ENCODE assay signal across 1 fruit fly cellular context in the genomic region with DNA sequence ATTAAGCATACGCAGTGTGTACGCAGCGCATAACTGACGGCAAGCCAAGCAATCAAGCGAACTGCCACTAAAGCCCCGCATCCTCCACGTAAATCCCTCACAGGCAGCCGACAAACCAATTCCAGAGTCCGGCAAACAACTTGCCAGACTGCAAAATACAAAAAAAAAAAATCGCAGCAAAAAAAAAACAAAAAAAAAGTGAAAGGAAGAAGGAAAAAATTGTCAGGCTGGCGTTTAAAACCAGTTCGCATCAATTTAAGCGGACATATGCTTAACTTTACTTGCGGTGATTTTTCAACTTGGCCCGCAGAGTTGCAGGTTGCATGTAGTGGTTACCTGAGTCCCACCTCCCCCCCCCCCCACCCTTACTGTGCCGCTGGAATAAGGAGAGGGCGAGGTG.
TF ChIP-seq lines count a peak whose summit lies in the region.

No protein-coding gene starts in this region.

TF ChIP-seq in whole organism, prepupa, 60 proteins besides CTCF, POLR2A, EP300 and RAD21 (continued from another document):
- TF ChIP-seq CG4318 (GFP tag; optimal IDR thresholded peaks at IDR 0.05; lab: Kevin White, UChicago) (no peak), Ets96B (tag; optimal IDR thresholded peaks at IDR 0.05; lab: Kevin White, UChicago) (peak; percentile 19), CG11294 (GFP tag; IDR thresholded peaks at IDR 0.05; lab: Robert Waterston, UW) (no peak), dac (GFP tag; optimal IDR thresholded peaks at IDR 0.05; lab: Kevin White, UChicago) (no peak), Sox102F (GFP tag; optimal IDR thresholded peaks at IDR 0.05; lab: Kevin White, UChicago) (peak; percentile 32), lz (GFP tag; optimal IDR thresholded peaks at IDR 0.05; lab: Kevin White, UChicago) (no peak), Ets21C (GFP tag; optimal IDR thresholded peaks at IDR 0.05; lab: Kevin White, UChicago) (no peak), CG6854 (GFP tag; optimal IDR thresholded peaks at IDR 0.05; lab: Kevin White, UChicago) (peak; percentile 38), CG3032 (tag; optimal IDR thresholded peaks at IDR 0.05; lab: Kevin White, UChicago) (peak; percentile 1), CG8319 (GFP tag; optimal IDR thresholded peaks at IDR 0.05; lab: Kevin White, UChicago) (no peak), CG8119 (GFP tag; IDR thresholded peaks at IDR 0.05; lab: Robert Waterston, UW) (peak; percentile 84), acj6 (GFP tag; optimal IDR thresholded peaks at IDR 0.05; lab: Kevin White, UChicago) (no peak), Sox14 (GFP tag; optimal IDR thresholded peaks at IDR 0.05; lab: Kevin White, UChicago) (no peak), CG6276 (GFP tag; optimal IDR thresholded peaks at IDR 0.05; lab: Kevin White, UChicago) (peak; percentile 75), Blimp-1 (GFP tag; optimal IDR thresholded peaks at IDR 0.05; lab: Kevin White, UChicago) (no peak), CG6792 (GFP tag; optimal IDR thresholded peaks at IDR 0.05; lab: Kevin White, UChicago) (no peak), Lpt (GFP tag; optimal IDR thresholded peaks at IDR 0.05; lab: Kevin White, UChicago) (peak; percentile 46), CG31627 (GFP tag; optimal IDR thresholded peaks at IDR 0.05; lab: Kevin White, UChicago) (no peak), spab (GFP tag; optimal IDR thresholded peaks at IDR 0.05; lab: Kevin White, UChicago) (peak; percentile 41), achi (GFP tag; optimal IDR thresholded peaks at IDR 0.05; lab: Kevin White, UChicago) (peak; percentile 36), CG11902 (GFP tag; optimal IDR thresholded peaks at IDR 0.05; lab: Kevin White, UChicago) (no peak), esn (GFP tag; optimal IDR thresholded peaks at IDR 0.05; lab: Kevin White, UChicago) (no peak), eg (GFP tag; IDR thresholded peaks at IDR 0.05; lab: Robert Waterston, UW) (peak; percentile 88), fd59A (GFP tag; optimal IDR thresholded peaks at IDR 0.05; lab: Kevin White, UChicago) (peak; percentile 15), CG11762 (GFP tag; optimal IDR thresholded peaks at IDR 0.05; lab: Kevin White, UChicago; ENCODE audit: insufficient read depth) (peak; percentile 24), vri (GFP tag; optimal IDR thresholded peaks at IDR 0.05; lab: Kevin White, UChicago) (peak; percentile 28), CG1621 (tag; optimal IDR thresholded peaks at IDR 0.05; lab: Kevin White, UChicago) (peak; percentile 66), Eip93F (GFP tag; optimal IDR thresholded peaks at IDR 0.05; lab: Kevin White, UChicago) (no peak), CG6808 (GFP tag; optimal IDR thresholded peaks at IDR 0.05; lab: Kevin White, UChicago) (peak; percentile 59), Hr38 (GFP tag; optimal IDR thresholded peaks at IDR 0.05; lab: Kevin White, UChicago) (no peak), CG15336 (GFP tag; IDR thresholded peaks at IDR 0.05; lab: Robert Waterston, UW) (peak; percentile 67; the same call in 1 of the 2 replicates), Eip75B (GFP tag; optimal IDR thresholded peaks at IDR 0.05; lab: Kevin White, UChicago) (no peak), Gug (GFP tag; IDR thresholded peaks at IDR 0.05; lab: Robert Waterston, UW) (no peak), svp (GFP tag; lab: Kevin White, UChicago) (peak; percentile 61), Hr4 (GFP tag; optimal IDR thresholded peaks at IDR 0.05; lab: Kevin White, UChicago) (no peak), CG3919 (GFP tag; optimal IDR thresholded peaks at IDR 0.05; lab: Kevin White, UChicago) (peak; percentile 44)
